Worm (Caenorhabditis elegans) whole organism, mixed stage, embryonic: ENCODE measurements around the gene srp-3.

Experiments used
- bed-3 ChIP-seq: fragments of 200-800 bp; sonication (Bioruptor generic); optimal IDR thresholded peaks from 3 replicates; lab custom pipeline; 2018; ENCODE audit warnings: mild to moderate bottlenecking, missing genetic modification characterization, moderate library complexity, missing compliant biosample characterization
- ces-1 ChIP-seq: fragments of 150-350 bp; optimal IDR thresholded peaks from 2 replicates; lab custom pipeline; 2014; ENCODE audit warnings: missing biosample characterization, missing genetic modification reagents, missing genetic modification characterization
- elt-1 ChIP-seq: sonication (generic microtip); optimal IDR thresholded peaks from 2 replicates; lab custom pipeline; 2017; ENCODE audit warnings: missing genetic modification characterization, mild to moderate bottlenecking, missing compliant biosample characterization, antibody characterized with exemption, moderate library complexity, borderline replicate concordance; ENCODE audit not compliant: insufficient read depth
- nhr-2 ChIP-seq: fragments of 150-350 bp; optimal IDR thresholded peaks from 2 replicates; lab custom pipeline; 2014; ENCODE audit warnings: missing biosample characterization, missing genetic modification characterization
- nhr-237 ChIP-seq: fragments of 150-350 bp; optimal IDR thresholded peaks from 2 replicates; lab custom pipeline; 2014; ENCODE audit warnings: missing biosample characterization, missing genetic modification characterization
- snpc-4 ChIP-seq: fragments of 150-350 bp; optimal IDR thresholded peaks from 2 replicates; lab custom pipeline; 2014; ENCODE audit warnings: missing biosample characterization, missing genetic modification characterization
- sptf-1 ChIP-seq: sonication (generic microtip); optimal IDR thresholded peaks from 2 replicates; lab custom pipeline; 2017; ENCODE audit warnings: mild to moderate bottlenecking, missing genetic modification characterization, moderate library complexity, missing compliant biosample characterization

ce11 chrV:1920105-1920504 lies 11.5 kb downstream of the srp-3 start, which contains the start of gene Y32G9A.12:
- TF ChIP-seq ces-1 (no peak), sptf-1 (tag; lab: Kevin White, UChicago) (no peak), snpc-4 (no peak), elt-1 (tag; lab: Kevin White, UChicago) (no peak), nhr-237 (tag; lab: Kevin White, UChicago) (no peak), nhr-2 (tag; lab: Kevin White, UChicago) (no peak), bed-3 (GFP tag; lab: Kevin White, UChicago) (no peak)
